Fruit fly (Drosophila melanogaster): ENCODE data around the gene Fer2.
A peak's percentile ranks its signal among the peaks of the same experiment; 100 is the strongest.
"Not testable (repeated sequence)": the region's sequence is repeated elsewhere in the genome, so short reads cannot be mapped to it uniquely, and the experiment has no call there.

Fer2 gene

DNA sequence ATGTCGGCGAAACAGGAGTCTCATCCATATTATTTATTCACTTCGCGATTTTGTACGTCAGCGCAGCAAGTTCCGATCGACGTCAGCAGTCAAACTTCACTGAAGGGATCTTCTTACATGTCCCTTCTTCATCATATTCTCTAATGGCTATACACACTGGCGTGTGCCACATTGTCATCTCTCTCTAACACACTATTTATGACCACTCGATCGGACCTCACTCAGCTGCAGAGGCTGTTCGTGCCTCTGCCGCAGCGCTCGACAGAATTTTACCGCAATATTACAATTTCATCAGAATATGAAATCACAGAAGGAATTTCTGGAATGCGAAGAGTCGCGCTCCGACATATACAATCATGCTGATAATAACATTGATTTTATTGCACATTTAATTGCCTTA lies 38.4 kb upstream of the Fer2 start, which contains the start of gene Bin1:
TSS of gene Bin1 (minus strand) at position 101 of the 400 bp plus-strand sequence.
- TF ChIP-seq CG8632 (GFP tag; optimal IDR thresholded peaks at IDR 0.05); Ets96B (tag; optimal IDR thresholded peaks at IDR 0.05); Blimp-1 (GFP tag; optimal IDR thresholded peaks at IDR 0.05): not testable (repeated sequence)

DNA sequence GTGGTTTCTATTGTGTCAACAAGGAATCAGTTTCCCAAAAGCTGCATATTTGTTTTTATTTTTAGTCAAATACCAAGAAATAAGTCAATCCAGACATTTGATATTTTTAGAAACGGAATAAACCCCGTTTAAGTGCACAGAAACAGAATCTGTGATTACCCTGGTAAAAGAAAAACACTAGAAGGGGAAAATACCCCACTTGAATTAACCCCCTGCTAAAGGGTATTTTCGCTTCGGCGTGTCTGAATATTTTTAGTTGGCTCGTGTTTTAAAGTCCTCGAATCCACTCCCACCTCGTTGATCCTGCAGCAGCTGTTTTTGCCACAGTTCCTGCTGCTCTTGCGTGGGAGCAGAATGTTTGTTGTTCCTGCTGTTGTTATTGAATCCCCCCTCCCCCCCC lies 36.6 kb upstream of the Fer2 start:
- TF ChIP-seq CG6163 (GFP tag; IDR thresholded peaks at IDR 0.05), result no peak

dm6 chr3R:16186791-16187681 lies 35.9 kb upstream of the Fer2 start, which contains the start of gene sra:
Gene sra (plus strand): TSS chr3R:16186999.
- TF ChIP-seq Gug (GFP tag; IDR thresholded peaks at IDR 0.05) (no peak), CG6854 (GFP tag; optimal IDR thresholded peaks at IDR 0.05) (peak; percentile 27), CG6163 (GFP tag; IDR thresholded peaks at IDR 0.05) (0 out of 3 replicates have a peak, but pooled peaks have one; percentile 31), dsx (GFP tag; optimal IDR thresholded peaks at IDR 0.05; ENCODE audit: poor library complexity, severe bottlenecking) (peak; percentile 32), Hr39 (GFP tag; optimal IDR thresholded peaks at IDR 0.05) (no peak), esn (GFP tag; optimal IDR thresholded peaks at IDR 0.05) (peak; percentile 45), Sox102F (GFP tag; optimal IDR thresholded peaks at IDR 0.05) (no peak), svp (GFP tag) (no peak), Eip75B (GFP tag; optimal IDR thresholded peaks at IDR 0.05) (peak; percentile 10), CG1621 (tag; optimal IDR thresholded peaks at IDR 0.05) (peak; percentile 88), cyc (GFP tag; optimal IDR thresholded peaks at IDR 0.05) (peak; percentile 11), ss (GFP tag; optimal IDR thresholded peaks at IDR 0.05) (peak in 1 of 2 experiments; percentile 10), Sox14 (GFP tag; optimal IDR thresholded peaks at IDR 0.05) (peak; percentile 18), CG16779 (tag; optimal IDR thresholded peaks at IDR 0.05) (no peak), vri (GFP tag; optimal IDR thresholded peaks at IDR 0.05) (peak; percentile 57)

DNA sequence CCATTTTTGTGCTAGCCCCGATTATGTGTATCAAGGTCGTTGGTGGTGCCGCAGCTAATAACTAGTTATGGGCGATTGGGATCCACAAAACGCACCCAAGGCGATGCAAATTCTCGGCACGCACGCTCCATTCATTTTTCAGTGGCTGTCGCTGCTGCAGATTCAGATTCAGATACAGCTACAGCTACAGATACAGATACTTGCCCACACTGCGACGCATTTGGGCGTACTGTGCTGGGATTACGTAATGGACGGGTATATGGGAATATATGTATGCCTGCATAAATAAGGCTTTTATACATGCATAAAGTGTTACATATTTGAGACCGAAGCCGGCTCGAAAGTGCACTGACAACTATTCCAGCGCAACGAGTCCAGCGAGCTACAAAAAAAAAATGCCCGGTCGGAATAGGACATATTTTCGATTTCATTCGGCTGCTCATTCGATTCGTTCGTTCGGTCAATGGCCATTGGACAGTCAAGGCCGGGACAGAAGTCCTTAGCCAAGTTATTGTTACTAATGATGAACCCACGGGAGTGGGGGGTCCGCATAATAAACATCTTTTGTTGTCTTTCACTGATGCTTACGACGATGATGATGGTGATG lies 31.3 kb upstream of the Fer2 start:
- TF ChIP-seq Eip78C (GFP tag) (peak; percentile 47), CG3919 (GFP tag; optimal IDR thresholded peaks at IDR 0.05) (no peak), Hr39 (GFP tag; optimal IDR thresholded peaks at IDR 0.05) (no peak), CG15336 (GFP tag; IDR thresholded peaks at IDR 0.05) (no peak), ss (GFP tag; optimal IDR thresholded peaks at IDR 0.05) (peak in 1 of 2 experiments; percentile 75), dsx (GFP tag; optimal IDR thresholded peaks at IDR 0.05; ENCODE audit: poor library complexity, severe bottlenecking) (no peak), vri (GFP tag; optimal IDR thresholded peaks at IDR 0.05) (peak; percentile 38)

DNA sequence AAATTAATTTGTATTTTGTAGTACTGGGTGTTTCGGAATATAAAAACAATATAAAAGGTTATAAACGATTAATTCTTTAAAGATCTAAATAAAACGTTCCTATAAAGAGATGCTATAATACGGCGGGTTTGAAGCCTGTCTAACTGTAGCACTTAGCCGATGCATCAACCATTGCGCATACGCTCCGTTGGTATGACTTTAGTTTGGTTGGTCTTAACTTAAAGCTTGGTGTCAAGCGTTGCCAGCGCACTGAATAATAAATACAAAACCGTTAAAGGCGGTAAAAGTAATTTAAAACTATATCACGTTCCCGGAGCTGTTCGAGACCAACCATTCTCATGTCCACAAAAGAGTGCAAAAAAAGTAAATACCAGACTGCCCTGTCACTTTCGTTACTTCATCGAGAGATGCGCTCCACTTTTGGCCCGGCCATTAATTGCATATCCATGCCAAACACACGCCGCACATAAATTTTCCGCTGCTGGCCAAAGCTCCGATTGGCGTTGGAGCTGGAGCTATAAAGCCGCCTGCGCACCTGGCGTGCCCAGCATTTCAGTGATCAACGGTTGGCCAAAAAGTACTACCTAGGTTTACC lies 29.5 kb upstream of the Fer2 start, which contains the start of gene CG8927:
TSS of gene CG8927 (plus strand) at position 545 of the 595 bp plus-strand sequence.
- TF ChIP-seq CG4318 (GFP tag; optimal IDR thresholded peaks at IDR 0.05) (no peak), Eip78C (GFP tag) (peak; percentile 57)

dm6 chr3R:16176526-16176925 lies 25.4 kb upstream of the Fer2 start:
- TF ChIP-seq Sox14 (GFP tag; optimal IDR thresholded peaks at IDR 0.05) (no peak), CG6276 (GFP tag; optimal IDR thresholded peaks at IDR 0.05) (no peak), CG7368 (GFP tag; optimal IDR thresholded peaks at IDR 0.05) (no peak), Met (GFP tag; optimal IDR thresholded peaks at IDR 0.05) (no peak), CG3919 (GFP tag; optimal IDR thresholded peaks at IDR 0.05) (no peak), dac (GFP tag; optimal IDR thresholded peaks at IDR 0.05) (no peak), ss (GFP tag; optimal IDR thresholded peaks at IDR 0.05) (no peak), Eip93F (GFP tag; optimal IDR thresholded peaks at IDR 0.05) (no peak), Sox102F (GFP tag; optimal IDR thresholded peaks at IDR 0.05) (no peak), CG11762 (GFP tag; optimal IDR thresholded peaks at IDR 0.05; ENCODE audit: insufficient read depth) (no peak), CG8632 (GFP tag; optimal IDR thresholded peaks at IDR 0.05) (no peak)

Data from whole organism, prepupa.